Worm (Caenorhabditis elegans) whole organism, L2 larva: Measurements from ENCODE around the gene pph-2.

Source experiments
- ama-1 ChIP-seq: fragments of 150-350 bp; optimal IDR thresholded peaks from 2 replicates; lab custom pipeline; 2018; ENCODE audit warnings: inconsistent platforms
- sma-3 ChIP-seq: sonication (generic microtip); optimal IDR thresholded peaks from 2 replicates; lab custom pipeline; 2016; ENCODE audit warnings: missing genetic modification reagents, missing genetic modification characterization, missing compliant biosample characterization
- sma-9 ChIP-seq, 2 experiments: fragments of 150-350 bp in 1 of 2; sonication (generic microtip) in 1 of 2; optimal IDR thresholded peaks; 2 replicates each; lab custom pipeline; 2014 to 2016; ENCODE audit warnings: missing genetic modification characterization in 2 of 2, mild to moderate bottlenecking in 1 of 2, missing biosample characterization in 1 of 2, missing compliant biosample characterization in 1 of 2, missing genetic modification reagents in 1 of 2, moderate library complexity in 1 of 2

- TF ChIP-seq sma-9 (GFP tag; optimal IDR thresholded peaks at IDR 0.05; lab: Kevin White, UChicago) (no peak), sma-9 (tag; optimal IDR thresholded peaks at IDR 0.05; lab: Kevin White, UChicago) (no peak), ama-1 (lab: Kevin White, UChicago) (no peak), sma-3 (GFP tag; lab: Kevin White, UChicago) (no peak)
Observed at ce11 chrIV:11842121-11842520, 35.5 kb downstream of the pph-2 start, which contains the start of gene F38H4.3.
